Worm (Caenorhabditis elegans) whole organism, L4 larva: ENCODE measurements around the gene srz-101.
"Not testable (repeated sequence)": the region's sequence is repeated elsewhere in the genome, so short reads cannot be mapped to it uniquely, and the experiment has no call there.

ENCODE experiments used
- Y48G9A.11 ChIP-seq: fragments of 200-800 bp; sonication (Bioruptor generic); IDR thresholded peaks from 2 replicates; pipeline ENCODE4 v1.3.6; 2022; ENCODE audit warnings: missing genetic modification reagents, missing genetic modification characterization, missing compliant biosample characterization
- ZK337.2 ChIP-seq: fragments of 200-800 bp; sonication (Bioruptor generic); IDR thresholded peaks from 2 replicates; pipeline ENCODE4 v1.3.6; 2022; ENCODE audit warnings: missing genetic modification reagents, missing genetic modification characterization, missing compliant biosample characterization
- arid-1 ChIP-seq: fragments of 200-800 bp; sonication (Bioruptor generic); conservative IDR thresholded peaks from 2 replicates; pipeline ENCODE4 v1.3.6; 2022; ENCODE audit warnings: missing genetic modification reagents, missing genetic modification characterization, missing compliant biosample characterization
- ceh-82 ChIP-seq: sonication (generic microtip); optimal IDR thresholded peaks from 2 replicates; lab custom pipeline; 2017; ENCODE audit warnings: missing biosample characterization, missing genetic modification characterization
- ctbp-1 ChIP-seq: fragments of 200-800 bp; sonication (Bioruptor generic); IDR thresholded peaks from 2 replicates; pipeline ENCODE4 v1.3.6; 2022; ENCODE audit warnings: missing genetic modification reagents, missing genetic modification characterization, missing compliant biosample characterization
- daf-16 ChIP-seq, 3 experiments: sonication (generic microtip); optimal IDR thresholded peaks; 2 replicates each; lab custom pipeline; 2016 to 2017; ENCODE audit warnings: missing genetic modification characterization in 3 of 3, missing genetic modification reagents in 3 of 3, mild to moderate bottlenecking in 2 of 3, missing compliant biosample characterization in 2 of 3, missing biosample characterization in 1 of 3, moderate library complexity in 1 of 3
- dmd-9 ChIP-seq: fragments of 200-800 bp; sonication (Bioruptor generic); IDR thresholded peaks from 2 replicates; pipeline ENCODE4 v1.3.6; 2022; ENCODE audit warnings: missing genetic modification reagents, missing genetic modification characterization, missing compliant biosample characterization
- duxl-1 ChIP-seq: sonication (generic microtip); optimal IDR thresholded peaks from 2 replicates; lab custom pipeline; 2016; ENCODE audit warnings: mild to moderate bottlenecking, missing genetic modification characterization, moderate library complexity, missing compliant biosample characterization; ENCODE audit not compliant: poor library complexity
- dve-1 ChIP-seq: sonication (generic microtip); optimal IDR thresholded peaks from 2 replicates; lab custom pipeline; 2017; ENCODE audit warnings: antibody characterized with exemption, mild to moderate bottlenecking, missing genetic modification characterization, missing compliant biosample characterization; ENCODE audit not compliant: insufficient read depth
- egl-43 ChIP-seq: fragments of 200-800 bp; sonication (Bioruptor generic); IDR thresholded peaks from 2 replicates; pipeline ENCODE4 v1.3.6; 2022; ENCODE audit warnings: missing genetic modification reagents, missing genetic modification characterization, missing compliant biosample characterization
- fkh-10 ChIP-seq: fragments of 150-350 bp; optimal IDR thresholded peaks from 2 replicates; lab custom pipeline; 2014; ENCODE audit warnings: missing biosample characterization, missing genetic modification reagents, missing genetic modification characterization
- fos-1 ChIP-seq: fragments of 150-350 bp; optimal IDR thresholded peaks from 2 replicates; lab custom pipeline; 2014; ENCODE audit warnings: missing biosample characterization, missing genetic modification characterization
- hlh-30 ChIP-seq: sonication (generic microtip); optimal IDR thresholded peaks from 2 replicates; lab custom pipeline; 2017; ENCODE audit warnings: antibody characterized with exemption, mild to moderate bottlenecking, missing genetic modification characterization, missing compliant biosample characterization; ENCODE audit not compliant: insufficient read depth
- lim-7 ChIP-seq: fragments of 200-800 bp; sonication (Bioruptor generic); IDR thresholded peaks from 2 replicates; pipeline ENCODE4 v1.3.6; 2022; ENCODE audit warnings: missing genetic modification characterization, missing compliant biosample characterization
- lin-38 ChIP-seq: fragments of 200-800 bp; sonication (Bioruptor generic); IDR thresholded peaks from 2 replicates; pipeline ENCODE4 v1.3.6; 2022; ENCODE audit warnings: missing genetic modification reagents, missing genetic modification characterization, missing compliant biosample characterization
- lir-3 ChIP-seq: sonication (generic microtip); optimal IDR thresholded peaks from 2 replicates; lab custom pipeline; 2016; ENCODE audit warnings: mild to moderate bottlenecking, missing genetic modification characterization, missing compliant biosample characterization
- madf-5 ChIP-seq, 2 experiments: fragments of 200-800 bp; sonication (Bioruptor generic); IDR thresholded peaks; 2 replicates each; pipeline ENCODE4 v1.3.6; 2022; ENCODE audit warnings: missing compliant biosample characterization in 2 of 2, missing genetic modification characterization in 2 of 2
- madf-9 ChIP-seq: fragments of 200-800 bp; sonication (Bioruptor generic); conservative IDR thresholded peaks from 2 replicates; pipeline ENCODE4 v1.3.6; 2022; ENCODE audit warnings: missing genetic modification reagents, missing genetic modification characterization, missing compliant biosample characterization
- mdt-29 ChIP-seq: fragments of 200-800 bp; sonication (Bioruptor generic); IDR thresholded peaks from 2 replicates; pipeline ENCODE4 v1.3.6; 2022; ENCODE audit warnings: missing genetic modification reagents, missing genetic modification characterization, missing compliant biosample characterization
- mes-2 ChIP-seq: sonication (generic microtip); optimal IDR thresholded peaks from 2 replicates; lab custom pipeline; 2016; ENCODE audit warnings: missing genotype, mild to moderate bottlenecking, missing genetic modification characterization, missing compliant biosample characterization; ENCODE audit not compliant: poor library complexity, severe bottlenecking
- mxl-2 ChIP-seq: fragments of 200-800 bp; sonication (Bioruptor generic); conservative IDR thresholded peaks from 2 replicates; pipeline ENCODE4 v1.3.6; 2022; ENCODE audit warnings: missing genetic modification reagents, missing genetic modification characterization, missing compliant biosample characterization
- nhr-102 ChIP-seq: sonication (generic microtip); optimal IDR thresholded peaks from 2 replicates; lab custom pipeline; 2016; ENCODE audit warnings: mild to moderate bottlenecking, missing genetic modification characterization, moderate library complexity, missing compliant biosample characterization
- nhr-111 ChIP-seq: fragments of 200-800 bp; sonication (Bioruptor generic); optimal IDR thresholded peaks from 2 replicates; lab custom pipeline; 2018; ENCODE audit warnings: mild to moderate bottlenecking, missing genetic modification characterization, missing compliant biosample characterization
- nhr-25 ChIP-seq: sonication (generic microtip); optimal IDR thresholded peaks from 2 replicates; lab custom pipeline; 2017; ENCODE audit warnings: missing genetic modification characterization, mild to moderate bottlenecking, missing compliant biosample characterization, antibody characterized with exemption, moderate library complexity, borderline replicate concordance; ENCODE audit not compliant: insufficient read depth
- nhr-42 ChIP-seq: fragments of 200-800 bp; sonication (Bioruptor generic); IDR thresholded peaks from 2 replicates; pipeline ENCODE4 v1.3.6; 2022; ENCODE audit warnings: missing genetic modification characterization, missing compliant biosample characterization
- pha-4 ChIP-seq, 2 experiments: fragments of 150-350 bp in 1 of 2; fragments of 200-800 bp in 1 of 2; sonication (Bioruptor generic) in 1 of 2; IDR thresholded peaks in 1 of 2; optimal IDR thresholded peaks in 1 of 2; 2 replicates each; pipeline versions ENCODE4 v1.3.6 to Lab custom; 2014 to 2022; ENCODE audit warnings: missing genetic modification characterization in 2 of 2, missing genetic modification reagents in 2 of 2, missing biosample characterization in 1 of 2, missing compliant biosample characterization in 1 of 2
- pqm-1 ChIP-seq: sonication (generic microtip); optimal IDR thresholded peaks from 2 replicates; lab custom pipeline; 2017; ENCODE audit warnings: missing biosample characterization, missing genetic modification characterization
- sdz-12 ChIP-seq: fragments of 200-800 bp; sonication (Bioruptor generic); optimal IDR thresholded peaks from 2 replicates; lab custom pipeline; 2018; ENCODE audit warnings: mild to moderate bottlenecking, missing genetic modification characterization, missing compliant biosample characterization
- snpc-1.2 ChIP-seq: fragments of 200-800 bp; sonication (Bioruptor generic); IDR thresholded peaks from 2 replicates; pipeline ENCODE4 v1.3.6; 2022; ENCODE audit warnings: missing genetic modification reagents, missing genetic modification characterization, missing compliant biosample characterization
- unc-39 ChIP-seq: sonication (generic microtip); optimal IDR thresholded peaks from 2 replicates; lab custom pipeline; 2017; ENCODE audit warnings: missing biosample characterization, missing genetic modification characterization
- unc-62 ChIP-seq, 3 experiments: fragments of 150-350 bp in 1 of 3; sonication (generic microtip); optimal IDR thresholded peaks in 2 of 3; peaks in 1 of 3; 1 replicate in 1 of 3; 2 replicates in 2 of 3; lab custom pipeline; 2014 to 2017; ENCODE audit warnings: missing biosample characterization in 3 of 3, missing genetic modification characterization in 3 of 3, missing genetic modification reagents in 3 of 3, missing genotype in 1 of 3
- zag-1 ChIP-seq: fragments of 150-350 bp; optimal IDR thresholded peaks from 2 replicates; lab custom pipeline; 2014; ENCODE audit warnings: missing biosample characterization, missing genetic modification characterization
- zip-11 ChIP-seq: fragments of 200-800 bp; sonication (Bioruptor generic); IDR thresholded peaks from 2 replicates; pipeline ENCODE4 v1.3.6; 2022; ENCODE audit warnings: missing genetic modification characterization, missing compliant biosample characterization

Gene srz-101

DNA sequence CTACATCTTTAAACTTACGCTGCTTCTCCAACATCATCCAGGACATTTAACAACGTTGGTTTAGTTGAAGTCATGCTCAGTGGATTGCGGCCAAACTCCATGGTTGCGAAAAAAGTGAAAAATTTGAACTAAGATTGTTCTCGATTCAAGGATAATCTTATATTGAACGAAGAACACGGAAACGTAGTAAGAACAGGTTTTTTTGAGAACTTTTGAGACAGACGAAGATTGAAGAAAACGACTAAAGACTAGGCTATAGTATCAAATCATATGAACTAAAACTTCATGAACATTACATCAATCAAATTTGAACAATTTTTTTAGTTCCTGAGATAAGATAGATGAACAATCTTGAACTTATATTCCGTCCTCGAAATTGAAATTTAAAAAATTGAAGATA lies 47.5 kb upstream of the srz-101 start, which contains the start of gene W06G6.10:
TSS of gene W06G6.10 (minus strand) at position 101 of the 400 bp plus-strand sequence.
- TF ChIP-seq mes-2 (tag; lab: Kevin White, UChicago), result no peak

ce11 chrV:16648317-16649018 lies 46.2 kb upstream of the srz-101 start, which contains the start of gene W06G6.20:
TSS of gene W06G6.20 (minus strand) at chrV:16648367.
- 0 out of 2 replicates have a peak, but pooled peaks have one; percentile 32 for TF ChIP-seq madf-9 (GFP tag; lab: Robert Waterston, UW)
- 0 out of 2 replicates have a peak, but pooled peaks have one; percentile 10 for TF ChIP-seq Y48G9A.11
- no peak for TF ChIP-seq unc-39
- no peak for TF ChIP-seq unc-62 (GFP tag; optimal IDR thresholded peaks at IDR 0.05 in 1 of 2; lab: Kevin White, UChicago)
- TF ChIP-seq unc-62 (tag; optimal IDR thresholded peaks at IDR 0.05; lab: Kevin White, UChicago), result no peak
- TF ChIP-seq fos-1 (tag; lab: Kevin White, UChicago), result no peak
- TF ChIP-seq madf-5 (GFP tag; IDR thresholded peaks at IDR 0.05; lab: Robert Waterston, UW), result 0 out of 4 replicates have a peak, but pooled peaks have one; percentile 7 to 9
- peak; percentile 74 for TF ChIP-seq hlh-30
- no peak for TF ChIP-seq ceh-82
- peak; percentile 54 for TF ChIP-seq lin-38 (GFP tag; lab: Robert Waterston, UW)
- TF ChIP-seq egl-43 (GFP tag; lab: Robert Waterston, UW), result 0 out of 2 replicates have a peak, but pooled peaks have one; percentile 23
- no peak for TF ChIP-seq nhr-25
- TF ChIP-seq pha-4 (GFP tag; IDR thresholded peaks at IDR 0.05; lab: Robert Waterston, UW), result peak; percentile 46; the same call in 1 of the 2 replicates
- no peak for TF ChIP-seq pha-4 (tag; optimal IDR thresholded peaks at IDR 0.05; lab: Kevin White, UChicago)
- TF ChIP-seq dmd-9, result no peak
- TF ChIP-seq mxl-2 (GFP tag; lab: Robert Waterston, UW), result no peak
- no peak for TF ChIP-seq pqm-1 (tag; lab: Kevin White, UChicago)
- no peak for TF ChIP-seq nhr-42 (GFP tag; lab: Robert Waterston, UW)
- peak; percentile 72 for TF ChIP-seq lim-7 (GFP tag; lab: Robert Waterston, UW)
- TF ChIP-seq ZK337.2 (GFP tag; lab: Robert Waterston, UW), result 0 out of 2 replicates have a peak, but pooled peaks have one; percentile 40
- TF ChIP-seq duxl-1 (tag; lab: Kevin White, UChicago), result peak; percentile 40
- no peak for TF ChIP-seq sdz-12 (GFP tag; lab: Kevin White, UChicago)
- peak; percentile 49; the same call in 1 of the 2 replicates for TF ChIP-seq arid-1 (GFP tag; lab: Robert Waterston, UW)
- TF ChIP-seq snpc-1.2 (GFP tag; lab: Robert Waterston, UW), result peak; percentile 62
- TF ChIP-seq nhr-102, result no peak
- 0 out of 2 replicates have a peak, but pooled peaks have one; percentile 16 for TF ChIP-seq mdt-29
- peak in 1 of 2 experiments; percentile 63 for TF ChIP-seq daf-16 (GFP tag; optimal IDR thresholded peaks at IDR 0.05; lab: Kevin White, UChicago)
- peak; percentile 31 for TF ChIP-seq daf-16 (tag; optimal IDR thresholded peaks at IDR 0.05; lab: Kevin White, UChicago)
- TF ChIP-seq nhr-111 (GFP tag; lab: Kevin White, UChicago), result no peak
- TF ChIP-seq dve-1, result peak; percentile 11

- TF ChIP-seq lir-3 (tag; lab: Kevin White, UChicago); fkh-10 (GFP tag; lab: Kevin White, UChicago); zag-1: not testable (repeated sequence)
Observed at ce11 chrV:16649200-16649599, 45.4 kb upstream of the srz-101 start, which contains the start of gene W06G6.11. TSS of gene W06G6.11 (minus strand) at chrV:16649300.

- TF ChIP-seq ctbp-1 (GFP tag; lab: Robert Waterston, UW); hlh-30; zip-11 (GFP tag; lab: Robert Waterston, UW): not testable (repeated sequence)
Observed at ce11 chrV:16654242-16654641, 40.4 kb upstream of the srz-101 start, which contains the start of gene W06G6.15. TSS of gene W06G6.15 (plus strand) at chrV:16654542.
